Fruit fly (Drosophila melanogaster): ENCODE measurements around the gene Hers.
A peak's percentile ranks its signal among the peaks of the same experiment; 100 is the strongest.

Gene Hers

dm6 chrX:19866145-19866972 lies at the start of gene Hers:
Hers (plus strand) TSS chrX:19866146.
- TF ChIP-seq BEAF-32 (GFP tag; optimal IDR thresholded peaks at IDR 0.05) (no peak), HHEX (GFP tag; optimal IDR thresholded peaks at IDR 0.05) (peak; percentile 7), D19B (GFP tag; optimal IDR thresholded peaks at IDR 0.05) (no peak), CG5180 (GFP tag; optimal IDR thresholded peaks at IDR 0.05) (peak; percentile 52), CG9727 (GFP tag; optimal IDR thresholded peaks at IDR 0.05) (peak; percentile 10), Elba2 (GFP tag; optimal IDR thresholded peaks at IDR 0.05) (peak; percentile 92), wdn (GFP tag; IDR thresholded peaks at IDR 0.05) (no peak), Lhr (GFP tag; optimal IDR thresholded peaks at IDR 0.05) (no peak), cg (GFP tag; optimal IDR thresholded peaks at IDR 0.05) (peak; percentile 96), pnt (GFP tag; optimal IDR thresholded peaks at IDR 0.05) (no peak), Sin3A (optimal IDR thresholded peaks at IDR 0.05) (peak; percentile 32), ci (GFP tag; IDR thresholded peaks at IDR 0.05) (0 out of 3 replicates have a peak, but pooled peaks have one; percentile 9), CG8478 (optimal IDR thresholded peaks at IDR 0.05) (peak; percentile 94), so (GFP tag; IDR thresholded peaks at IDR 0.05) (0 out of 3 replicates have a peak, but pooled peaks have one; percentile 34), pzg (GFP tag; optimal IDR thresholded peaks at IDR 0.05) (no peak), Abd-B (GFP tag; optimal IDR thresholded peaks at IDR 0.05) (peak; percentile 7), onecut (GFP tag; IDR thresholded peaks at IDR 0.05) (no peak), CoRest (tag; optimal IDR thresholded peaks at IDR 0.05) (no peak), Blimp-1 (GFP tag; optimal IDR thresholded peaks at IDR 0.05) (no peak), z (GFP tag; IDR thresholded peaks at IDR 0.05) (no peak), gfzf (GFP tag; optimal IDR thresholded peaks at IDR 0.05) (no peak), Trl (optimal IDR thresholded peaks at IDR 0.05) (peak; percentile 73 to 94), Trl (GFP tag; optimal IDR thresholded peaks at IDR 0.05) (no peak), CG9609 (GFP tag; optimal IDR thresholded peaks at IDR 0.05) (no peak), CG1832 (GFP tag; optimal IDR thresholded peaks at IDR 0.05) (peak; percentile 57), CG3407 (GFP tag; optimal IDR thresholded peaks at IDR 0.05) (no peak), nerfin-2 (GFP tag; IDR thresholded peaks at IDR 0.05; ENCODE audit: partially characterized antibody) (0 out of 2 replicates have a peak, but pooled peaks have one; percentile 68), seq (GFP tag; IDR thresholded peaks at IDR 0.05) (0 out of 2 replicates have a peak, but pooled peaks have one; percentile 12), ato (GFP tag; IDR thresholded peaks at IDR 0.05; ENCODE audit: partially characterized antibody) (peak; percentile 90), chinmo (GFP tag; IDR thresholded peaks at IDR 0.05; ENCODE audit: partially characterized antibody) (peak; percentile 3; the same call in 1 of the 4 replicates), CG4617 (GFP tag; optimal IDR thresholded peaks at IDR 0.05; ENCODE audit: borderline replicate concordance) (peak; percentile 75), schlank (tag; optimal IDR thresholded peaks at IDR 0.05) (no peak), MESR4 (GFP tag; optimal IDR thresholded peaks at IDR 0.05) (peak; percentile 80), unc-4 (GFP tag; IDR thresholded peaks at IDR 0.05; ENCODE audit: partially characterized antibody) (peak; percentile 7; the same call in 1 of the 2 replicates), Meics (GFP tag; optimal IDR thresholded peaks at IDR 0.05) (peak; percentile 36), sens (GFP tag) (peak; percentile 49), Dp (GFP tag; optimal IDR thresholded peaks at IDR 0.05) (no peak), nerfin-1 (tag; optimal IDR thresholded peaks at IDR 0.05) (peak; percentile 5), CG32767 (GFP tag; IDR thresholded peaks at IDR 0.05) (peak; percentile 15; the same call in 1 of the 2 replicates), vvl (GFP tag; IDR thresholded peaks at IDR 0.05) (peak; percentile 15; the same call in 1 of the 2 replicates), slbo (GFP tag; IDR thresholded peaks at IDR 0.05) (0 out of 2 replicates have a peak, but pooled peaks have one; percentile 26), CG34422 (GFP tag; IDR thresholded peaks at IDR 0.05) (peak; percentile 36; the same call in 1 of the 3 replicates), abd-A (tag; optimal IDR thresholded peaks at IDR 0.05) (peak; percentile 52), emc (GFP tag; optimal IDR thresholded peaks at IDR 0.05) (no peak), pita (GFP tag; optimal IDR thresholded peaks at IDR 0.05) (peak; percentile 24), sd (tag; optimal IDR thresholded peaks at IDR 0.05) (peak; percentile 1), Jarid2 (GFP tag; optimal IDR thresholded peaks at IDR 0.05) (peak; percentile 24), sqz (GFP tag; optimal IDR thresholded peaks at IDR 0.05) (peak; percentile 85)
